Fruit fly (Drosophila melanogaster) whole organism, embryonic: ENCODE measurements around the gene Sec23.

Source experiments
- Adf1 ChIP-seq: fragments of 200-800 bp; sonication (Bioruptor generic); IDR thresholded peaks from 2 replicates; pipeline ENCODE4 v1.3.6; 2022; ENCODE audit warnings: missing biosample characterization, missing genetic modification characterization
- Aef1 ChIP-seq: fragments of 200-800 bp; sonication (Bioruptor generic); IDR thresholded peaks from 3 replicates; pipeline ENCODE4 v1.3.6; 2022; ENCODE audit warnings: missing biosample characterization, missing genetic modification characterization
- Antp ChIP-seq: fragments of 200-800 bp; sonication (Bioruptor generic); optimal IDR thresholded peaks from 3 replicates; lab custom pipeline; 2016; ENCODE audit warnings: missing biosample characterization, missing genetic modification characterization
- CG10274 ChIP-seq: fragments of 200-800 bp; sonication (Bioruptor generic); optimal IDR thresholded peaks from 3 replicates; lab custom pipeline; 2017; ENCODE audit warnings: missing biosample characterization, mild to moderate bottlenecking, missing genetic modification characterization
- CG10543 ChIP-seq: fragments of 200-800 bp; sonication (Bioruptor generic); optimal IDR thresholded peaks from 3 replicates; lab custom pipeline; 2017; ENCODE audit warnings: missing biosample characterization, mild to moderate bottlenecking, missing genetic modification characterization, moderate library complexity
- CG13296 ChIP-seq: fragments of 200-800 bp; sonication (Bioruptor generic); optimal IDR thresholded peaks from 3 replicates; lab custom pipeline; 2018; ENCODE audit warnings: missing biosample characterization, mild to moderate bottlenecking, missing genetic modification characterization
- CG15479 ChIP-seq: fragments of 200-800 bp; sonication (Bioruptor generic); optimal IDR thresholded peaks from 3 replicates; lab custom pipeline; 2019; ENCODE audit warnings: missing biosample characterization, mild to moderate bottlenecking, missing genetic modification characterization, moderate library complexity
- CG2129 ChIP-seq: fragments of 200-800 bp; sonication (Bioruptor generic); IDR thresholded peaks from 2 replicates; pipeline ENCODE4 v1.3.6; 2022; ENCODE audit warnings: missing biosample characterization, missing genetic modification characterization; ENCODE audit not compliant: partially characterized antibody
- CG34376 ChIP-seq: fragments of 200-800 bp; sonication (Bioruptor generic); optimal IDR thresholded peaks from 2 replicates; lab custom pipeline; 2018; ENCODE audit warnings: missing biosample characterization, mild to moderate bottlenecking, missing genetic modification characterization
- CG4360 ChIP-seq: fragments of 200-800 bp; sonication (Bioruptor generic); IDR thresholded peaks from 2 replicates; pipeline ENCODE4 v1.3.6; 2022; ENCODE audit warnings: missing biosample characterization, missing genetic modification characterization
- CG6689 ChIP-seq: fragments of 200-800 bp; sonication (Bioruptor generic); IDR thresholded peaks from 2 replicates; pipeline ENCODE4 v1.3.6; 2022; ENCODE audit warnings: missing biosample characterization, missing genetic modification characterization
- CG8290 ChIP-seq, 3 experiments: fragments of 200-800 bp; sonication (Bioruptor generic); optimal IDR thresholded peaks; 2 replicates each; lab custom pipeline; 2016 to 2019; ENCODE audit warnings: missing biosample characterization in 3 of 3, missing genetic modification characterization in 3 of 3, mild to moderate bottlenecking in 2 of 3, moderate library complexity in 1 of 3
- CG9932 ChIP-seq: fragments of 200-800 bp; sonication (Bioruptor generic); IDR thresholded peaks from 2 replicates; pipeline ENCODE4 v1.3.6; 2022; ENCODE audit warnings: missing biosample characterization, missing genetic modification characterization
- D19B ChIP-seq: fragments of 200-800 bp; sonication (Bioruptor generic); optimal IDR thresholded peaks from 2 replicates; lab custom pipeline; 2017; ENCODE audit warnings: missing biosample characterization, mild to moderate bottlenecking, missing genetic modification characterization
- Fer1 ChIP-seq: fragments of 200-800 bp; sonication (Bioruptor generic); optimal IDR thresholded peaks from 2 replicates; lab custom pipeline; 2017; ENCODE audit warnings: missing biosample characterization, mild to moderate bottlenecking, missing genetic modification characterization
- Gug ChIP-seq: fragments of 200-800 bp; sonication (Bioruptor generic); IDR thresholded peaks from 4 replicates; pipeline ENCODE4 v1.3.6; 2022; ENCODE audit warnings: missing biosample characterization, missing genetic modification characterization
- MESR4 ChIP-seq: fragments of 200-800 bp; sonication (Bioruptor generic); optimal IDR thresholded peaks from 2 replicates; lab custom pipeline; 2018; ENCODE audit warnings: missing biosample characterization, mild to moderate bottlenecking, missing genetic modification characterization, moderate library complexity
- Mad ChIP-seq: fragments of 200-800 bp; sonication (Bioruptor generic); optimal IDR thresholded peaks from 2 replicates; lab custom pipeline; 2016; ENCODE audit warnings: missing biosample characterization, missing genetic modification characterization
- Med ChIP-seq: fragments of 200-800 bp; sonication (Bioruptor generic); peaks from one replicate; lab custom pipeline; 2016; ENCODE audit warnings: missing biosample characterization, missing genetic modification characterization, mild to moderate bottlenecking, inconsistent platforms, moderate library complexity
- Rfx ChIP-seq: fragments of 200-800 bp; sonication (Bioruptor generic); IDR thresholded peaks from 2 replicates; pipeline ENCODE4 v1.3.6; 2022; ENCODE audit warnings: missing biosample characterization, missing genetic modification characterization
- YL-1 ChIP-seq: fragments of 200-800 bp; sonication (Bioruptor generic); optimal IDR thresholded peaks from 3 replicates; lab custom pipeline; 2017; ENCODE audit warnings: missing biosample characterization, mild to moderate bottlenecking, missing genetic modification characterization
- amos ChIP-seq: fragments of 200-800 bp; sonication (Bioruptor generic); IDR thresholded peaks from 2 replicates; pipeline ENCODE4 v1.3.6; 2022; ENCODE audit warnings: missing biosample characterization, missing genetic modification characterization; ENCODE audit not compliant: partially characterized antibody
- caup ChIP-seq: fragments of 200-800 bp; sonication (Bioruptor generic); optimal IDR thresholded peaks from 3 replicates; lab custom pipeline; 2017; ENCODE audit warnings: missing biosample characterization, mild to moderate bottlenecking, missing genetic modification characterization, moderate library complexity; ENCODE audit not compliant: severe bottlenecking
- cg ChIP-seq: fragments of 200-800 bp; sonication (Bioruptor generic); optimal IDR thresholded peaks from 3 replicates; lab custom pipeline; 2019; ENCODE audit warnings: missing biosample characterization, mild to moderate bottlenecking, missing genetic modification characterization, moderate library complexity
- chinmo ChIP-seq: fragments of 200-800 bp; sonication (Bioruptor generic); IDR thresholded peaks from 4 replicates; pipeline ENCODE4 v1.3.6; 2022; ENCODE audit warnings: missing biosample characterization, missing genetic modification characterization; ENCODE audit not compliant: partially characterized antibody
- crp ChIP-seq, 2 experiments: fragments of 200-800 bp; sonication (Bioruptor generic); optimal IDR thresholded peaks; 2 replicates in 1 of 2; 3 replicates in 1 of 2; lab custom pipeline; 2017; ENCODE audit warnings: missing biosample characterization in 2 of 2, missing genetic modification characterization in 2 of 2, mild to moderate bottlenecking in 1 of 2, moderate library complexity in 1 of 2
- dysf ChIP-seq: fragments of 200-800 bp; sonication (Bioruptor generic); IDR thresholded peaks from 3 replicates; pipeline ENCODE4 v1.3.6; 2022; ENCODE audit warnings: missing biosample characterization, missing genetic modification characterization
- en ChIP-seq: fragments of 200-800 bp; sonication (Bioruptor generic); optimal IDR thresholded peaks from 2 replicates; lab custom pipeline; 2016; ENCODE audit warnings: missing biosample characterization, missing genetic modification characterization
- hkb ChIP-seq, 2 experiments: fragments of 200-800 bp in 1 of 2; fragments of >200 bp in 1 of 2; sonication (Bioruptor generic) in 1 of 2; IDR thresholded peaks in 1 of 2; optimal IDR thresholded peaks in 1 of 2; 2 replicates each; pipeline versions ENCODE4 v1.3.6 to Lab custom; 2017 to 2022; ENCODE audit warnings: missing biosample characterization in 1 of 2, missing genetic modification characterization in 1 of 2
- kni ChIP-seq: fragments of 200-800 bp; sonication (Bioruptor generic); optimal IDR thresholded peaks from 3 replicates; lab custom pipeline; 2017; ENCODE audit warnings: mild to moderate bottlenecking, missing biosample characterization, missing genetic modification reagents, missing genetic modification characterization
- knrl ChIP-seq: fragments of 200-800 bp; sonication (Bioruptor generic); IDR thresholded peaks from 3 replicates; pipeline ENCODE4 v1.3.6; 2022; ENCODE audit warnings: missing biosample characterization, missing genetic modification characterization; ENCODE audit not compliant: partially characterized antibody
- lilli ChIP-seq: fragments of 200-800 bp; sonication (Bioruptor generic); optimal IDR thresholded peaks from 3 replicates; lab custom pipeline; 2016; ENCODE audit warnings: missing biosample characterization, missing genetic modification characterization
- lmd ChIP-seq: fragments of 200-800 bp; sonication (Bioruptor generic); IDR thresholded peaks from 2 replicates; pipeline ENCODE4 v1.3.6; 2022; ENCODE audit warnings: missing biosample characterization, missing genetic modification characterization
- mld ChIP-seq: fragments of 200-800 bp; sonication (Bioruptor generic); IDR thresholded peaks from 3 replicates; pipeline ENCODE4 v1.3.6; 2022; ENCODE audit warnings: missing biosample characterization, missing genetic modification characterization; ENCODE audit not compliant: partially characterized antibody
- nom ChIP-seq: fragments of 200-800 bp; sonication (Bioruptor generic); optimal IDR thresholded peaks from 2 replicates; lab custom pipeline; 2017; ENCODE audit warnings: missing biosample characterization, missing genetic modification characterization, mild to moderate bottlenecking, moderate library complexity, missing genetic modification reagents
- onecut ChIP-seq: fragments of 200-800 bp; sonication (Bioruptor generic); IDR thresholded peaks from 2 replicates; pipeline ENCODE4 v1.3.6; 2022; ENCODE audit warnings: missing biosample characterization, missing genetic modification characterization
- org-1 ChIP-seq: fragments of 200-800 bp; sonication (Bioruptor generic); optimal IDR thresholded peaks from 2 replicates; lab custom pipeline; 2017; ENCODE audit warnings: missing biosample characterization, missing genetic modification characterization
- pan ChIP-seq, 4 experiments: fragments of >200 bp in 3 of 4; fragments of 200-800 bp in 1 of 4; sonication (Bioruptor generic) in 1 of 4; optimal IDR thresholded peaks in 3 of 4; IDR thresholded peaks in 1 of 4; 2 replicates each; pipeline versions ENCODE4 v1.3.6 to Lab custom; 2017 to 2022; ENCODE audit warnings: missing biosample characterization in 2 of 4, missing genetic modification characterization in 2 of 4, mixed read lengths in 1 of 4
- prd ChIP-seq, 3 experiments: fragments of >200 bp in 2 of 3; fragments of 200-800 bp in 1 of 3; sonication (Bioruptor generic) in 1 of 3; optimal IDR thresholded peaks in 2 of 3; IDR thresholded peaks in 1 of 3; 2 replicates in 2 of 3; 3 replicates in 1 of 3; pipeline versions ENCODE4 v1.3.6 to Lab custom; 2017 to 2022; ENCODE audit warnings: missing biosample characterization in 1 of 3, missing genetic modification characterization in 1 of 3
- sisA ChIP-seq: fragments of 200-800 bp; sonication (Bioruptor generic); IDR thresholded peaks from 2 replicates; pipeline ENCODE4 v1.3.6; 2022; ENCODE audit warnings: missing biosample characterization, missing genetic modification characterization
- sug ChIP-seq: fragments of 200-800 bp; optimal IDR thresholded peaks from 2 replicates; lab custom pipeline; 2019; ENCODE audit warnings: missing biosample characterization, mild to moderate bottlenecking, missing genetic modification characterization, moderate library complexity
- ttk ChIP-seq: fragments of 200-800 bp; sonication (Bioruptor generic); IDR thresholded peaks from 2 replicates; pipeline ENCODE4 v2.1.2; 2022; ENCODE audit warnings: missing biosample characterization, missing genetic modification characterization
- vvl ChIP-seq: fragments of 200-800 bp; sonication (Bioruptor generic); IDR thresholded peaks from 2 replicates; pipeline ENCODE4 v1.3.6; 2022; ENCODE audit warnings: missing biosample characterization, missing genetic modification characterization
- zfh1 ChIP-seq: fragments of 200-800 bp; sonication (Bioruptor generic); IDR thresholded peaks from 3 replicates; pipeline ENCODE4 v1.3.6; 2022; ENCODE audit warnings: missing biosample characterization, missing genetic modification characterization

The Sec23 gene

dm6 chr3R:5658984-5659802 lies 10.3 kb downstream of the Sec23 start:
- peak; percentile 26 for TF ChIP-seq Rfx
- no peak for TF ChIP-seq sug (tag; lab: Kevin White, UChicago)
- peak; percentile 84 for TF ChIP-seq MESR4 (GFP tag; lab: Kevin White, UChicago)
- no peak for TF ChIP-seq CG8290 (GFP tag; optimal IDR thresholded peaks at IDR 0.05; lab: Kevin White, UChicago)
- peak in 1 of 2 experiments; percentile 30 for TF ChIP-seq CG8290 (tag; optimal IDR thresholded peaks at IDR 0.05; lab: Kevin White, UChicago)
- TF ChIP-seq CG15479 (GFP tag; lab: Kevin White, UChicago), result peak; percentile 56
- TF ChIP-seq prd (optimal IDR thresholded peaks at IDR 0.05; lab: Kevin White, UChicago), result no peak
- peak; percentile 15; the same call in 1 of the 3 replicates for TF ChIP-seq prd (GFP tag; IDR thresholded peaks at IDR 0.05; lab: Robert Waterston, UW)
- peak; percentile 76 for TF ChIP-seq YL-1
- 0 out of 3 replicates have a peak, but pooled peaks have one; percentile 43 for TF ChIP-seq zfh1
- no peak for TF ChIP-seq CG10543
- TF ChIP-seq Gug (GFP tag; lab: Robert Waterston, UW), result peak; percentile 19; the same call in 1 of the 4 replicates
- peak; percentile 37; the same call in 1 of the 3 replicates for TF ChIP-seq mld
- TF ChIP-seq CG9932, result peak; percentile 42; the same call in 1 of the 2 replicates
- peak; percentile 90 for TF ChIP-seq CG10274 (GFP tag; lab: Kevin White, UChicago)
- no peak for TF ChIP-seq D19B
- peak; percentile 0 for TF ChIP-seq lilli
- peak; percentile 46; the same call in 1 of the 2 replicates for TF ChIP-seq CG4360 (GFP tag; lab: Robert Waterston, UW)
- no peak for TF ChIP-seq org-1
- TF ChIP-seq Mad (GFP tag; lab: Kevin White, UChicago), result no peak
- peak; percentile 40; the same call in 1 of the 2 replicates for TF ChIP-seq Adf1
- TF ChIP-seq nom (GFP tag; lab: Kevin White, UChicago), result peak; percentile 4
- 0 out of 2 replicates have a peak, but pooled peaks have one; percentile 5 for TF ChIP-seq CG6689 (GFP tag; lab: Robert Waterston, UW)
- TF ChIP-seq CG13296, result peak; percentile 12
- peak; percentile 24; the same call in 1 of the 2 replicates for TF ChIP-seq CG2129 (GFP tag; lab: Robert Waterston, UW)
- TF ChIP-seq ttk (GFP tag; lab: Robert Waterston, UW), result 0 out of 2 replicates have a peak, but pooled peaks have one; percentile 10
- TF ChIP-seq crp (GFP tag; optimal IDR thresholded peaks at IDR 0.05; lab: Kevin White, UChicago), result peak in 1 of 2 experiments; percentile 20
- TF ChIP-seq pan (optimal IDR thresholded peaks at IDR 0.05; lab: Kevin White, UChicago), result no peak
- peak in 1 of 2 experiments; percentile 19 for TF ChIP-seq pan (GFP tag; optimal IDR thresholded peaks at IDR 0.05 in 1 of 2, IDR thresholded peaks at IDR 0.05 in 1 of 2)
- TF ChIP-seq knrl, result peak; percentile 36; the same call in 2 of the 3 replicates
- TF ChIP-seq cg (GFP tag; lab: Kevin White, UChicago), result peak; percentile 94
- peak; percentile 70 for TF ChIP-seq CG34376
- 0 out of 2 replicates have a peak, but pooled peaks have one; percentile 4 for TF ChIP-seq lmd (GFP tag; lab: Robert Waterston, UW)
- TF ChIP-seq Aef1 (GFP tag; lab: Robert Waterston, UW), result 0 out of 3 replicates have a peak, but pooled peaks have one; percentile 11
- TF ChIP-seq hkb (optimal IDR thresholded peaks at IDR 0.05; lab: Kevin White, UChicago), result no peak
- TF ChIP-seq hkb (GFP tag; IDR thresholded peaks at IDR 0.05; lab: Robert Waterston, UW), result no peak
- no peak for TF ChIP-seq caup (GFP tag; lab: Kevin White, UChicago)
- peak; percentile 4 for TF ChIP-seq kni (GFP tag; lab: Kevin White, UChicago)
- TF ChIP-seq amos (GFP tag; lab: Robert Waterston, UW), result peak; percentile 54
- peak; percentile 43; the same call in 1 of the 3 replicates for TF ChIP-seq dysf
- TF ChIP-seq Med (GFP tag; lab: Kevin White, UChicago), result peak; percentile 69
- TF ChIP-seq Antp (GFP tag; lab: Kevin White, UChicago), result peak; percentile 3
- TF ChIP-seq sisA (GFP tag; lab: Robert Waterston, UW), result 0 out of 2 replicates have a peak, but pooled peaks have one; percentile 25
- TF ChIP-seq vvl (GFP tag; lab: Robert Waterston, UW), result peak; percentile 31; the same call in 1 of the 2 replicates
- TF ChIP-seq chinmo (GFP tag; lab: Robert Waterston, UW), result 0 out of 4 replicates have a peak, but pooled peaks have one; percentile 23
- no peak for TF ChIP-seq en (GFP tag; lab: Kevin White, UChicago)
- peak; percentile 6 for TF ChIP-seq Fer1 (GFP tag; lab: Kevin White, UChicago)
- no peak for TF ChIP-seq onecut (GFP tag; lab: Robert Waterston, UW)
